Fruit fly (Drosophila melanogaster): ENCODE data around the gene CG14316.
A peak's percentile ranks its signal among the peaks of the same experiment; 100 is the strongest.

CG14316 gene

dm6 chr3R:18164052-18164722 is 12.3 kb downstream of the CG14316 start, which contains the start of the genes CG7218 and Cbp20 (continued):
- TF ChIP-seq crol (GFP tag; IDR thresholded peaks at IDR 0.05) = no peak
- peak; percentile 10 for TF ChIP-seq CG16815 (GFP tag; optimal IDR thresholded peaks at IDR 0.05)
- TF ChIP-seq abd-A (tag; optimal IDR thresholded peaks at IDR 0.05) = peak; percentile 60
- peak; percentile 57; the same call in 1 of the 2 replicates for TF ChIP-seq CG32772 (GFP tag; IDR thresholded peaks at IDR 0.05)
- no peak for TF ChIP-seq fd102C (GFP tag; optimal IDR thresholded peaks at IDR 0.05)
- TF ChIP-seq Med (GFP tag) = peak; percentile 95
- no peak for TF ChIP-seq corto (GFP tag; optimal IDR thresholded peaks at IDR 0.05)
- peak; percentile 80 for TF ChIP-seq vnd (GFP tag; IDR thresholded peaks at IDR 0.05; ENCODE audit: partially characterized antibody)
- no peak for TF ChIP-seq Hr78 (GFP tag; optimal IDR thresholded peaks at IDR 0.05)
- TF ChIP-seq CG6813 (GFP tag; optimal IDR thresholded peaks at IDR 0.05) = peak; percentile 16
- TF ChIP-seq CG12942 (GFP tag; optimal IDR thresholded peaks at IDR 0.05) = peak; percentile 57
- TF ChIP-seq al (GFP tag; IDR thresholded peaks at IDR 0.05) = peak; percentile 79
- peak; percentile 79 for TF ChIP-seq Bgb (GFP tag; IDR thresholded peaks at IDR 0.05; ENCODE audit: partially characterized antibody)
- peak; percentile 73 for TF ChIP-seq nmo (GFP tag; optimal IDR thresholded peaks at IDR 0.05)
- TF ChIP-seq hkb (optimal IDR thresholded peaks at IDR 0.05) = no peak
- TF ChIP-seq hkb (GFP tag; IDR thresholded peaks at IDR 0.05) = peak; percentile 59
- peak; percentile 73 for TF ChIP-seq Chrac-16 (GFP tag; optimal IDR thresholded peaks at IDR 0.05)
- peak; percentile 26 for TF ChIP-seq Bdp1 (GFP tag; optimal IDR thresholded peaks at IDR 0.05)
- peak; percentile 60 for TF ChIP-seq CG18262 (tag; optimal IDR thresholded peaks at IDR 0.05)
- TF ChIP-seq Myb (GFP tag; optimal IDR thresholded peaks at IDR 0.05) = peak; percentile 45
- TF ChIP-seq phol (tag; optimal IDR thresholded peaks at IDR 0.05) = peak; percentile 64
- TF ChIP-seq Atf-2 (GFP tag; optimal IDR thresholded peaks at IDR 0.05) = peak; percentile 8
- TF ChIP-seq Ets97D (GFP tag; optimal IDR thresholded peaks at IDR 0.05) = peak; percentile 60
- TF ChIP-seq slp2 (GFP tag; optimal IDR thresholded peaks at IDR 0.05) = peak; percentile 8
- TF ChIP-seq CG33213 (GFP tag; optimal IDR thresholded peaks at IDR 0.05) = no peak
- TF ChIP-seq CG1233 (GFP tag; optimal IDR thresholded peaks at IDR 0.05) = peak; percentile 67
- TF ChIP-seq Max (GFP tag; optimal IDR thresholded peaks at IDR 0.05) = peak; percentile 76
- TF ChIP-seq caup (GFP tag; optimal IDR thresholded peaks at IDR 0.05; ENCODE audit: severe bottlenecking) = peak; percentile 63
- TF ChIP-seq CG10431 (GFP tag; optimal IDR thresholded peaks at IDR 0.05) = no peak
- TF ChIP-seq CG15696 (tag; optimal IDR thresholded peaks at IDR 0.05) = peak; percentile 49
- peak; percentile 59 for TF ChIP-seq Atf6 (GFP tag; IDR thresholded peaks at IDR 0.05)
- no peak; the same call in 1 of the 2 replicates for TF ChIP-seq CG11696 (GFP tag; IDR thresholded peaks at IDR 0.05)
- no peak for TF ChIP-seq ham (GFP tag; IDR thresholded peaks at IDR 0.05)
- TF ChIP-seq CG9932 (GFP tag; IDR thresholded peaks at IDR 0.05) = peak; percentile 95
- peak; percentile 55; the same call in 1 of the 2 replicates for TF ChIP-seq dimm (GFP tag; IDR thresholded peaks at IDR 0.05)
- peak; percentile 24 for TF ChIP-seq CG12219 (GFP tag; optimal IDR thresholded peaks at IDR 0.05)
- peak; percentile 76 for TF ChIP-seq sug (tag; optimal IDR thresholded peaks at IDR 0.05)
- no peak for TF ChIP-seq CG1832 (GFP tag; optimal IDR thresholded peaks at IDR 0.05)
- TF ChIP-seq CG8924 (tag; optimal IDR thresholded peaks at IDR 0.05) = peak; percentile 64
- peak; percentile 26 for TF ChIP-seq CG4854 (GFP tag; optimal IDR thresholded peaks at IDR 0.05)
- TF ChIP-seq HLHmδ (GFP tag; optimal IDR thresholded peaks at IDR 0.05) = no peak
- TF ChIP-seq CG8944 (GFP tag; optimal IDR thresholded peaks at IDR 0.05) = peak; percentile 50
- no peak for TF ChIP-seq nom (GFP tag; optimal IDR thresholded peaks at IDR 0.05)
- TF ChIP-seq gcm2 (GFP tag; optimal IDR thresholded peaks at IDR 0.05) = no peak
- peak; percentile 65 for TF ChIP-seq CG17328 (GFP tag; IDR thresholded peaks at IDR 0.05)
- peak; percentile 21 for TF ChIP-seq pnt (GFP tag; optimal IDR thresholded peaks at IDR 0.05)
- TF ChIP-seq HmgD (GFP tag; optimal IDR thresholded peaks at IDR 0.05) = peak; percentile 31
- TF ChIP-seq CG2120 (GFP tag; optimal IDR thresholded peaks at IDR 0.05) = peak; percentile 90
- TF ChIP-seq ab (GFP tag; optimal IDR thresholded peaks at IDR 0.05) = no peak

All from whole organism, embryonic.